Fruit fly (Drosophila melanogaster) whole organism, larva: Measurements from ENCODE around the gene ecd.

ENCODE experiments used
- noc ChIP-seq: fragments of 200-800 bp; sonication (Bioruptor generic); optimal IDR thresholded peaks from 3 replicates; lab custom pipeline; 2019; ENCODE audit warnings: missing biosample characterization, mild to moderate bottlenecking, missing genetic modification characterization, moderate library complexity

ecd gene

DNA sequence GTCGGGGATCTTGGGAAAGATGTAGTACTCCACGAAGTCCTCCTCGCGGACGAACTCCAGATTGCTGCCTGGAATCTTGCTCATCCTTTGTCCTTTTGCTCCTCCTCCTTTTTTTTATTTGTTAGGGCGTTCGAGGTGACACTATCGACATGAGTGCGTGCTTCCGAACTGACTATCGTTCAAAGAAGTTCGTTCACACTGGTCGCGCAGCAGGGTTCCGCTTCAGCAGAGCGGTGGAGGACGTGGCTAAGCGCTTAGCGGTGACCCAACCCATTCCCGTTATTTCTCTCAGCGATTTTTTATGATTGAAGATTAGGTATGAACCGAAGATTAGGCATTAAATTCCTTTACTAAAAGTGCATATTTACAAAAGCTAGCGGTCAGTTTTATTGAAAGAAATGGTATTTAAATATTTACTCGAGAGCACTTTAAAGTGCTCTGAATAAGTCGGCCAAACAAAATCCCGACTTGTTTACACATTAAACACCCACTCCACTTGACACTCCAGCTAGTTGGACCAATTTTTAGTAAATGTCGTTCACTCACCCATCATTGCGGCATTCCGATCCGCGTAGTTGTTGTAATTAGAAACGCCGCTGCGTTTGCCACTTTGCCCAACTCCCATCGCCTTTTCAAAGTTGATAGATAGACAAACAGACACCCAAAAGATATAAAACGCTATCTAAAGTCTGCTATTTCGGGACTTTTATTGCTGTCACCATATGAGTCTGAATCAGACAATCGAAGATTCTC, at the start of gene ecd, which contains the start of gene CG13806:
Gene ecd (minus strand): TSS at position 166 of the 753 bp plus-strand sequence.
Gene CG13806 (plus strand): TSS at position 703 of the 753 bp plus-strand sequence.
- TF ChIP-seq noc = no peak

DNA sequence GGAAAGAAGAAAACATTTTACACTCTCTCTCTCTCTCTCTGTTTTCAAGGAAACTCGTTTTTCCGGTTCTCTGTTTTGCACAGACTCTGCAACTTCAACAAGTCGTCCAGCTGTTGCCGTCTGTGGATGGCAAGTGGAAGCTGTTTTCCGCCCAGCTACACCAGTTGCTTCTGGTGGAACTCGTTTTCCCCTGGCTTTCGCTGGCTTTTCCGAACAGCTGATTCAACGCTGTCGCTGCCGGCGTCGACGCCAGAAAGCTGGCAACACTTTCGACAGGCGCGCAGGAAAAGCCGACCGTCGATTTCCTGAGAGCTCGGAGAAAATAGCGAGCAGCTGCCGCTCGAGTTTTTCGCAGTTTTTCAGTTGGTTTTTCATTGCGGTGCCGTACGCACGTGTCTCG, 16.8 kb upstream of the ecd start, which contains the start of gene MsR2:
Gene MsR2 (plus strand): TSS at position 378 of the 400 bp plus-strand sequence.
- no peak for TF ChIP-seq noc

DNA sequence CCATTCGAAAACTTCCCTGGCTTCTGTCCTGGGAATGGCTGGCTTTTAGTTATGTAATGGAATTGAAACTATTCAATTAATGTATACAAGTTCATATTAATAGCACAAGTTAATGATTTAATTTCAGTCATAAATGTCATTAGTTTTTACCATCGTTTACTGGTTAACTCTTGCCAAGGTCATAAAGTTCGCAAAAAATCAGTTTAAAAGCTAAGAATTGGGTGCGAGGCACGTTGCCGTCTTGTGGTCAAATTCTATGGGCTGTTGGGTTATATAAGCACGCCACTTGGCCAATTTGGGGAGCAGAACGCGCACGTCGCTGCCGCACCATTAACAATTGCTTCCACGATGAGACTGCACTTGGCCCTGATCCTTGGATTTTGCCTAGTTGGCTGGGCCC, 10.6 kb upstream of the ecd start, which contains the start of gene yellow-g2:
Gene yellow-g2 (plus strand): TSS at position 301 of the 400 bp plus-strand sequence.
- no peak for TF ChIP-seq noc

DNA sequence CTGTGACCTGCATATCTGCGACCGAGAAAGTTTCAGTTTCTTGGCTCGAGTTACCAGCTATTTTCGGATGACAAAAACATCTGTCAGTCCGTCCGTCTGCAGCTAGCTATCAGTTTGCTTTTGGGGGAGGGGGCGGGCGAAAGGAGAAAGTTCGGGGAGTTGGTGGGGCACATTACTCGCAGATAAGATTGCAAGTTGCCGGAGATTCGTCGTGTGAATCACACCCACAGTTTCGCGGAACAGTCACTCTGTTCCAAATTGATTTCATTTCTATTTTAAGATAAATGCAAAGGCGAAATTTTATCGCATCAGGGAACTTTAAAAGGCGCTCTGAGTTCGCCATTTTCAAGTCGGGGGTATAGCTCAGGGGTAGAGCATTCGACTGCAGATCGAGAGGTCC, 7.7 kb upstream of the ecd start:
- no peak for TF ChIP-seq noc

DNA sequence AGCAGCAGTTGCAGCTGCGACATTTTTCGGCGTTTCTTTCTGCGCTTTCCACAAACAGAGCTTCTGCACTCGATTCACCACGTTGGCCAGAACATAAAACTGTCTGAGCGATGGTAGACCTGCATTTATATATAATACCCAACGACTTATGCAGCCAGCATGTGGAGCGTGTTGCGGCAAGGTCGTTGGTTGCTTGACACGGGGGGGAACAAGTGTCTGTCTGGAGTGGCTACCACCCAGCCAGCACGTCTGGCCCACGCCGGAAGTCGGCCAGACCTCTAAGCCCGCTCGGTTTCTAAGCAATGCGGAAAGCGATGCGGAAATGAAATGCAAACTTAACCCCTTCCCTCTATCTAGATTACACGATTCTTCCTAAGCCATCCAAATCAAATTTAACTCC, 7.0 kb upstream of the ecd start, which contains the start of gene yellow-g:
Gene yellow-g (minus strand): TSS at position 101 of the 400 bp plus-strand sequence.
- TF ChIP-seq noc = no peak

DNA sequence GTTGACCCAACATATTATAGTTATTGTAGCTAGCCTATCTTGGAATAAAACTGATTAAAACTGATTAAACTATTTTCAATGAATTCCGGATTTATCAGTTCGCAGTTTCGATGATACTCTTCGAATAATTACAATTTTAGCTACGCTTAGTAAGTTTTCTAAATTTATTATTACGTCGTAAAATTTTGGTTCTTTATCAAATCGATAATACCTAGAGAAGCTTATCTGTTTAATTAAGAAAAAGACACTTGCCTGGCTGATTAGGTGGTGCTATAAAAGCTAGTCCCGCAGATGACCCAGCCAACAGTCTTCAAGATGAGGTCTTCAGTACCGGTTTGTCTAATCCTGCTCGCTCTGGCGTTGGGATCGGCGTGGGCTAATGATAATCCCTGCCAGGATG, 2.9 kb upstream of the ecd start, which contains the start of gene CG32302:
Gene CG32302 (plus strand): TSS at position 301 of the 400 bp plus-strand sequence.
- TF ChIP-seq noc = no peak

DNA sequence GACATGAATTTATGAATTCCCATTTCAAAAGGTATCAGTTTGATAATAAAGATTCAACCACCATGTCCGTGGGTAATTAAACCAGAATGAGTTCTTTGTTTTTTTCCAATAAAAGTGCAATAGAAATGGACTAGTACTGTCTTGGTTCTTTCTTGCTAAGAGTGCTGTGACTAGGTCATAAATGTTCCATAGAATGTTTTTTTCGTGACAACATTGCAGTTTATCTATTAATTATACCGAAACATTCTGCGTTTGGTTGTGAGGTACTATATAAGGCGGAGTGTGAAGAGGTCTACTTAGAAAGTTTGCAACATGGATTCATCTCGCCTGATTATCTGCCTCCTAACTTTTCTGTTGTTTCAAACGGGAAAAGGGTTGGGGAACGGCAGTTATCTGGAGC, 1.9 kb upstream of the ecd start, which contains the start of gene obst-I:
Gene obst-I (plus strand): TSS at position 301 of the 400 bp plus-strand sequence.
- TF ChIP-seq noc = no peak

DNA sequence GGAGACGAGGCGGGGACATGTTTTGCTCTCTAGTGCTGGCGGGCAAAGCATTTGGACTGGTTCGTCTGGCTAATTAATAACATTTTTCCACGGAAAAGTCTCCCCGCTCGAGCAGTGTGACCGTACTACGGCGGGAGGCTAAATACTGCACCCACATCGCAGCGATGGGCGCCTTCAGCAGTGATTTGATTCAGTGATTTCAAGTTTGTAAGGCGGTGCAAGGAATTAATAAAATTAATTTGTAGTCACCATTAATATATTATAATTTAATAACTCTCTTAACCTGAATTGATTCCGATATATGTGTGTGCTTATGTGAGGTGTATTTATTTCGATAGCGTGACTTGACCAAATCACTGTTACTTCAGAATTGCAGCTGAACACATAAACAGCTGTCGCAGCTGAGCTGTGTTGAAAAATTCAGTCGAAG, 3.1 kb downstream of the ecd start, which contains the start of the genes oxt and CG13807:
Gene oxt (minus strand): TSS at position 150 of the 430 bp plus-strand sequence.
Gene CG13807 (plus strand): TSS at position 405 of the 430 bp plus-strand sequence.
- peak; percentile 78 for TF ChIP-seq noc

DNA sequence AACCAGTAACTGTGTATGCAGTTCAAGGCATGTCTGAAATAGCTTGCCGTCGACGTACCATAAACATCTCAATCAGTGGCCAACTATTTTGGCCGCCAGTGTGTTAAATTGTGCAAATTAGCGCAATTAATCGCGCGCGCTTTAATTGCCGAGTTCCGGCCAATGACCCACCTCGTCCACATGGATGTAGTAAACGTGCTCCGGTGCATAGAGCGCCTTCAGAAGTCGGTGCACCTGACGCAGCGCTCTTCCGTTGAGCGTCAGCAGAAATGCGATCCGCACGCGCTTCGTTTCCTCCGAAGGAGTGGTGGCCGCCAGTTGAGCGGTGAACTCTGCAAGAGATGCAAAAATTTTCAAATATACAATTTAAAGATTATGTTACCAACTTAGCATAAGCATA, 4.4 kb downstream of the ecd start:
- TF ChIP-seq noc = no peak

DNA sequence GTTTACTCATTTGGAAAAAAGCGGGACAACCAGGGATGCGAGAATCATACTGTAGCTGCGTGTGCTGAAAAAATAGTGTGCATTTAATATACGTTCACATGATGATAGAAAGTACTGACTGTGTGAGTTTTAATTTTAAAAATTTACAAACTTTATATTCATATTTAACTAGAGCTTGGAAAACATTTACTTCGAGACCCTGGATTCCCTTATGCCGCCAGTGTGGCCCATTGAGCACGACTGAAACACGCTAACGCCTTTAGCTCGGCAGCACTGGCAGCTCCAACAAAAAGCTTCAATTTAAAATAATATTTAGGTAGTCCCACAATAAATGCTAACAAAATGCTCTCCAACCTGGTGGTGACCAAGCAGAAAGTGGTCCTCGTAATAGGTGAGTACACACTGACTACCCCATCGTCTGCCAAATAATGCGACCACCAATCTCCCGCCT, 8.2 kb downstream of the ecd start, which contains the start of the genes CG1275 and Elp5:
Gene CG1275 (minus strand): TSS at position 12 of the 451 bp plus-strand sequence.
Gene Elp5 (plus strand): TSS at position 45 of the 451 bp plus-strand sequence.
- peak; percentile 91 for TF ChIP-seq noc

DNA sequence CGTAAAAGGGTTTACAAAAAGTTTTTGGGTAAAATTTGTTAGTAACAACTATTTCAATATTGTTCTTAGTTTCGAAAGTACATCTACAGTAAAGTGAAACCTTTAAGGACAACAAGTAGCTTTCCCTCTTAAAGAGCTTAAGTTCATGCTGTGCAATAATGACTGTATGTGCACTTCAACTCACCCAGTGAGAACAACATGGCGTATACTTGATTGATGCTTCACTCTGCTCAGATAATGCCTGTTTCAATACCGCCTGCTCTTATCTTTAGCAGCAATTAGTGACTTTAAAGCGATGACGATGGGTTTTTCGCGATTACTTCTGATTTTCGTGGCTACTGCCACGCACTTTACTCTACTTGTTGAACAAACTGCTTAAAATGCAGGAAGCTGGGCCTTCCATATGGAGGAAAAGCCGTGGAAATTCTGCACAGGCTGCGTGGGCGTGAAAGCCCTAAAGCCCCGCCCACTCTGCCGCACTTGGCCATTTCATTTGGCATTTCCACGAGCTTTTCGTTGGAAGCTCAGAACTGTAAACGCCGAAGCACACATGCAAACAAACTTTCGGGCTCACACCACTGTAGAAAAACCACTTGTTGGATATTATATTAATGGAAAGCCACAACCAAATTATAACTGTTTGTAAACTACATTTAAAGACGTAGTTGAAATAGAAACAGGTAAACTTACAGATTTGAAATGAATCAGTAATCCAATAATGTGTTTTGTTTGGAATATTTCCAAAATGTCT, 9.1 kb downstream of the ecd start:
- no peak for TF ChIP-seq noc

DNA sequence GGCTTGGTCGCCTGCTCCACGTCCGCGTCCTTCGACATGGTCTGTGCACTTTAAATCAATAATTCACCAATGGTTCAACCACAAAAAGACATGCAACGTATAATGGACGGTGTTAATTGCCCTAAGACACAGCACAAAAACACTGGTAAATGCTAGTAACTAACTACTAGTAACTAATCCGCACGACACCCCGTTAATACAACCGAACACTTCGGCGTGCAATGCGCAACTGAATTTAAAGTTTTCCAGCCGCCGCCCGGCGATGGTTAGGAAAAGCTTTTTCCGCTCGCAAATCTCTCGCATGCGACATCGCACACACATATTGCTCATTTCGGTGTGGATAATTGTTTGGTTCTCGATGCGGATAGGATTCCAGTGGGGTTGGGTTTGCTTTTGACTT, 9.9 kb downstream of the ecd start:
- TF ChIP-seq noc = no peak

DNA sequence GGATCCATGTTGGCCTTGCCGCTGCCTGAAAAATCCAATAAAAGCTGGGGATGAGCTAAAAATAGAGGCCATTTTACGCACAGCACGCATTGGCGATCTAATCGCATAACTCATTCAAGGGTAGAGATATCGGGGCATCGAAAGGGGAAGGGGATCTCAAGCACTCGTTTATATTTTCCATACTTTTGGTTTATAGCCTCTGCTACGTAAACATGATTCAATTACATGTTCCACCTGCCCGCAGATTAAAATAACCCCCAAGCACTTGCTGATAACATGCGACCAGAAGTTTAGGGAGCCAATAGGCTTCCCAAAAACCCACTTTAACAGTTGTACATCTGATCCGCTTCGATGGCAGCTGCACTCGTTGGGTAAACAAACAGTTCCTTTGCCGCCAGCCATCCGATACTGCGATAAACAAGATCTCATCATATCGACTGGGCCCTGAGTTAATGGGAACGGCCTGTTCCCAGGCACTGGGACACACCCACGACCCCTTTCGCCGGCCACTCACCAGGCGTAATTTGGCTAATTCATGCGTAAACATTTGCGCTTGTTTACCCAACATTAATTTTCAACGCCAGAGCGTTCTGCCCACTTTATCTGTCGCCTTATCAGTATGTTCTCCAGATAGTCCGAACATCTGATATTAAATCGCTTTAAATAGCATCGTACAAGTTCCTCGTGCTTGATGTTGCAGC, 11.5 kb downstream of the ecd start:
- peak; percentile 26 for TF ChIP-seq noc

DNA sequence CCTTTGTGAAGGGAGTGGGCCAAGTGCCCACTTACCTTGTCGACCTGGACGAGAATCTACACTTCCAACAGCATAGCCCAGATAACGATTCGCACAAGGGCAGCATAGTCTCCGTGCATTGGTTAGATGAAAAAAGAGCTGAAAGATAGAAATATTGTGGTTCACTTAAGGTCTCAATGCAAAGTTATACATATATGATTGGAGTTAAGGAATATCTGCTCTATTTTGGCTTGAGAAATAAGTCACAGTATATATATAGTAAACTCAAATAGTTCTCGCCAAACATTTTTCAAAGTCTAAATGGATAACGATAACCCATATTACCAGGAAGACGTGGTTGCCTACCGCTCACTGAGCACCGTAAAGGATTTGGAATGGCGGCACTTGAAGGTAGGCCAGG, 17.3 kb downstream of the ecd start, which contains the start of gene CG32305:
Gene CG32305 (plus strand): TSS at position 301 of the 400 bp plus-strand sequence.
- TF ChIP-seq noc = no peak

DNA sequence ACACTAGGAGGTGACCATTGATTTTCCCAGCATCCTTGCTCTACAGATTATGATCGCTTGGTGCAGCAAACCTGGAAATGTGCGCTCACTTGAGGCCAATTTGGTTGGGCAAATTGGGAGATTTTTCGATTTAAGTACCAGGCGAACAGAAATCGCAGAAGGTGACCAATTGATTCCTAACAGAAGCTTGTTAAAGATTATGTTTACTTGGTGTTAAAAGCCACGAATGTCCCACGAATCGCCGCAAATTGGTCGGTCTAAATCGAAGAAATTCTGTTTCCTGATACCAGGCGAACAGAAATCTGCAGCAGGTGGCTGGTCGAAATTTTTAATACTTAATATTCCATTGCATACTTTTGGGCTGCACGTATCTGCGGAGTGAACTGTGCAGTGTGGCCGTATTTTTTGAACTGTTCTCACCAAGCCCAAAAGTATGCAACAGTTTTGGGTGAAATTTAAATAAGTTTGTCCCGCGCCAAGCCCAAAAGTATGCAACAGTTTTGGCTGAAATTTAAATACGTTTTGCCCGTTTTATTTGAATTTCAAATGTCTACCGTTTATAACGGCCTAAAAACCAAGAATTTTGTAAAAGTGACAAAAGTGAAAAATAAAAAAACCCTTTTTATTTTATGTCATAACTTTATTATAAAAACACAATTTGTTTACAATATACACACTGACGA, 21.7 kb downstream of the ecd start, which contains the start of gene CG32301:
Gene CG32301 (plus strand): TSS at position 633 of the 683 bp plus-strand sequence.
- TF ChIP-seq noc = no peak
